Fruit fly (Drosophila melanogaster): Measurements from ENCODE around the gene CG31815.

The CG31815 gene

dm6 chr2L:16587654-16588348 lies 17.8 kb upstream of the CG31815 start (continued):
- TF ChIP-seq CG10431 (GFP tag; optimal IDR thresholded peaks at IDR 0.05) (peak; percentile 27), NfI (GFP tag; optimal IDR thresholded peaks at IDR 0.05) (no peak), row (GFP tag; IDR thresholded peaks at IDR 0.05) (peak; percentile 76), CG32772 (GFP tag; IDR thresholded peaks at IDR 0.05) (peak; percentile 32; the same call in 1 of the 2 replicates), CG31441 (GFP tag; IDR thresholded peaks at IDR 0.05) (no peak), gcm2 (GFP tag; optimal IDR thresholded peaks at IDR 0.05) (no peak), Sin3A (optimal IDR thresholded peaks at IDR 0.05) (no peak), ranshi (GFP tag; IDR thresholded peaks at IDR 0.05) (no peak), hbn (GFP tag; IDR thresholded peaks at IDR 0.05; ENCODE audit: partially characterized antibody) (0 out of 2 replicates have a peak, but pooled peaks have one; percentile 29), bsh (GFP tag; optimal IDR thresholded peaks at IDR 0.05) (peak in 1 of 2 experiments; percentile 67), tin (GFP tag; optimal IDR thresholded peaks at IDR 0.05) (no peak), CG4360 (GFP tag; IDR thresholded peaks at IDR 0.05) (0 out of 2 replicates have a peak, but pooled peaks have one; percentile 27), cwo (GFP tag; optimal IDR thresholded peaks at IDR 0.05) (no peak), jing (GFP tag; optimal IDR thresholded peaks at IDR 0.05) (no peak), mirr (GFP tag; optimal IDR thresholded peaks at IDR 0.05) (no peak), CG17186 (GFP tag; optimal IDR thresholded peaks at IDR 0.05) (no peak), CG7928 (GFP tag; optimal IDR thresholded peaks at IDR 0.05) (no peak), CG13287 (GFP tag; IDR thresholded peaks at IDR 0.05; ENCODE audit: partially characterized antibody) (no peak; the same call in 1 of the 2 replicates), tx (GFP tag; optimal IDR thresholded peaks at IDR 0.05) (no peak), sna (GFP tag; IDR thresholded peaks at IDR 0.05; ENCODE audit: partially characterized antibody) (no peak), tll (GFP tag; optimal IDR thresholded peaks at IDR 0.05) (no peak), CG6689 (GFP tag; IDR thresholded peaks at IDR 0.05) (no peak), sim (GFP tag; IDR thresholded peaks at IDR 0.05) (no peak), lov (optimal IDR thresholded peaks at IDR 0.05) (no peak), lov (GFP tag; IDR thresholded peaks at IDR 0.05) (no peak), Taf1 (GFP tag; IDR thresholded peaks at IDR 0.05) (no peak), CG8290 (GFP tag; optimal IDR thresholded peaks at IDR 0.05) (no peak), CG8290 (tag; optimal IDR thresholded peaks at IDR 0.05) (no peak), grn (GFP tag; optimal IDR thresholded peaks at IDR 0.05) (no peak), CG14441 (GFP tag; IDR thresholded peaks at IDR 0.05) (no peak), CG4707 (GFP tag; optimal IDR thresholded peaks at IDR 0.05) (no peak), CG15601 (tag; optimal IDR thresholded peaks at IDR 0.05) (no peak), Side (GFP tag; optimal IDR thresholded peaks at IDR 0.05) (no peak), CG1832 (GFP tag; optimal IDR thresholded peaks at IDR 0.05) (peak; percentile 49), CG3995 (GFP tag; optimal IDR thresholded peaks at IDR 0.05) (no peak), ERR (GFP tag; optimal IDR thresholded peaks at IDR 0.05) (no peak), CG8388 (GFP tag; optimal IDR thresholded peaks at IDR 0.05) (no peak), H2.0 (GFP tag; IDR thresholded peaks at IDR 0.05) (no peak), Dp (GFP tag; optimal IDR thresholded peaks at IDR 0.05) (no peak), CG9876 (GFP tag; optimal IDR thresholded peaks at IDR 0.05) (no peak), CG11560 (tag; IDR thresholded peaks at IDR 0.05) (no peak), CG4617 (GFP tag; optimal IDR thresholded peaks at IDR 0.05; ENCODE audit: borderline replicate concordance) (no peak), phol (tag; optimal IDR thresholded peaks at IDR 0.05) (no peak), Elba2 (GFP tag; optimal IDR thresholded peaks at IDR 0.05) (peak; percentile 53), stwl (tag; optimal IDR thresholded peaks at IDR 0.05) (peak; percentile 23), Tbp (GFP tag; optimal IDR thresholded peaks at IDR 0.05) (no peak), CG13624 (GFP tag; optimal IDR thresholded peaks at IDR 0.05) (no peak), slbo (GFP tag; IDR thresholded peaks at IDR 0.05) (no peak), CG4854 (GFP tag; optimal IDR thresholded peaks at IDR 0.05) (no peak), h (optimal IDR thresholded peaks at IDR 0.05) (no peak), sqz (GFP tag; optimal IDR thresholded peaks at IDR 0.05) (peak; percentile 93)
